Fruit fly (Drosophila melanogaster) whole organism, embryonic: ENCODE data around the gene CG7362.

Experiments
- Blimp-1 ChIP-seq: fragments of 200-800 bp; sonication (Bioruptor generic); optimal IDR thresholded peaks from 3 replicates; lab custom pipeline; 2018; ENCODE audit warnings: missing biosample characterization, missing genetic modification characterization, mild to moderate bottlenecking, moderate library complexity, missing genetic modification reagents
- CG15479 ChIP-seq: fragments of 200-800 bp; sonication (Bioruptor generic); optimal IDR thresholded peaks from 3 replicates; lab custom pipeline; 2019; ENCODE audit warnings: missing biosample characterization, mild to moderate bottlenecking, missing genetic modification characterization, moderate library complexity
- CG1647 ChIP-seq: fragments of 200-800 bp; sonication (Bioruptor generic); optimal IDR thresholded peaks from 3 replicates; lab custom pipeline; 2016; ENCODE audit warnings: missing biosample characterization, missing genetic modification characterization
- CG5953 ChIP-seq: fragments of 200-800 bp; sonication (Bioruptor generic); IDR thresholded peaks from 2 replicates; pipeline ENCODE4 v1.3.6; 2022; ENCODE audit warnings: missing biosample characterization, missing genetic modification characterization
- E2f2 ChIP-seq: fragments of 200-800 bp; sonication (Bioruptor generic); IDR thresholded peaks from 2 replicates; pipeline ENCODE4 v1.3.6; 2022; ENCODE audit warnings: missing biosample characterization, missing genetic modification characterization
- Xbp1 ChIP-seq: fragments of 200-800 bp; sonication (Bioruptor generic); optimal IDR thresholded peaks from 3 replicates; lab custom pipeline; 2016; ENCODE audit warnings: missing biosample characterization, mild to moderate bottlenecking, missing genetic modification characterization
- amos ChIP-seq: fragments of 200-800 bp; sonication (Bioruptor generic); IDR thresholded peaks from 2 replicates; pipeline ENCODE4 v1.3.6; 2022; ENCODE audit warnings: missing biosample characterization, missing genetic modification characterization; ENCODE audit not compliant: partially characterized antibody
- h ChIP-seq: fragments of >200 bp; optimal IDR thresholded peaks from 2 replicates; lab custom pipeline; 2017
- kni ChIP-seq: fragments of 200-800 bp; sonication (Bioruptor generic); optimal IDR thresholded peaks from 3 replicates; lab custom pipeline; 2017; ENCODE audit warnings: mild to moderate bottlenecking, missing biosample characterization, missing genetic modification reagents, missing genetic modification characterization
- lov ChIP-seq, 2 experiments: fragments of 200-800 bp in 1 of 2; fragments of >200 bp in 1 of 2; sonication (Bioruptor generic) in 1 of 2; IDR thresholded peaks in 1 of 2; optimal IDR thresholded peaks in 1 of 2; 2 replicates in 1 of 2; 3 replicates in 1 of 2; pipeline versions ENCODE4 v1.3.6 to Lab custom; 2017 to 2022; ENCODE audit warnings: missing biosample characterization in 1 of 2, missing genetic modification characterization in 1 of 2
- salm ChIP-seq: fragments of 200-800 bp; sonication (Bioruptor generic); optimal IDR thresholded peaks from 2 replicates; lab custom pipeline; 2018; ENCODE audit warnings: missing biosample characterization, mild to moderate bottlenecking, missing genetic modification characterization
- ttk ChIP-seq: fragments of 200-800 bp; sonication (Bioruptor generic); IDR thresholded peaks from 2 replicates; pipeline ENCODE4 v2.1.2; 2022; ENCODE audit warnings: missing biosample characterization, missing genetic modification characterization
- zfh1 ChIP-seq: fragments of 200-800 bp; sonication (Bioruptor generic); IDR thresholded peaks from 3 replicates; pipeline ENCODE4 v1.3.6; 2022; ENCODE audit warnings: missing biosample characterization, missing genetic modification characterization

- TF ChIP-seq CG1647 (no peak), salm (tag; lab: Kevin White, UChicago) (no peak), Blimp-1 (GFP tag; lab: Kevin White, UChicago) (no peak), Xbp1 (GFP tag; lab: Kevin White, UChicago) (no peak), zfh1 (no peak), CG5953 (GFP tag; lab: Robert Waterston, UW) (no peak), amos (GFP tag; lab: Robert Waterston, UW) (no peak), CG15479 (GFP tag; lab: Kevin White, UChicago) (no peak), lov (optimal IDR thresholded peaks at IDR 0.05; lab: Kevin White, UChicago) (no peak), lov (GFP tag; IDR thresholded peaks at IDR 0.05; lab: Robert Waterston, UW) (no peak), E2f2 (no peak), kni (GFP tag; lab: Kevin White, UChicago) (no peak), ttk (GFP tag; lab: Robert Waterston, UW) (no peak), h (lab: Kevin White, UChicago) (no peak)
Measured at dm6 chr3R:14733425-14733824, 20.8 kb downstream of the CG7362 start.
